Fruit fly (Drosophila melanogaster) whole organism, adult: ENCODE results near the gene CG3795.

ENCODE experiments used
- CG14711 ChIP-seq: fragments of 200-800 bp; sonication (Bioruptor generic); optimal IDR thresholded peaks from 2 replicates; lab custom pipeline; 2018; ENCODE audit warnings: missing biosample characterization, mild to moderate bottlenecking, missing genetic modification characterization, moderate library complexity
- CG5204 ChIP-seq: fragments of 200-800 bp; sonication (Bioruptor generic); optimal IDR thresholded peaks from 2 replicates; lab custom pipeline; 2016; ENCODE audit warnings: missing biosample characterization, missing genetic modification characterization
- CG7101 ChIP-seq: fragments of 200-800 bp; sonication (Bioruptor generic); optimal IDR thresholded peaks from 2 replicates; lab custom pipeline; 2018; ENCODE audit warnings: missing biosample characterization, mild to moderate bottlenecking, missing genetic modification characterization, moderate library complexity
- Crg-1 ChIP-seq: fragments of 200-800 bp; sonication (Bioruptor generic); optimal IDR thresholded peaks from 2 replicates; lab custom pipeline; 2016; ENCODE audit warnings: missing biosample characterization, missing genetic modification characterization
- Hr96 ChIP-seq: fragments of 200-800 bp; sonication (Bioruptor generic); optimal IDR thresholded peaks from 2 replicates; lab custom pipeline; 2016; ENCODE audit warnings: missing biosample characterization, missing genetic modification characterization
- cic ChIP-seq: fragments of 200-800 bp; sonication (Bioruptor generic); optimal IDR thresholded peaks from 2 replicates; lab custom pipeline; 2017; ENCODE audit warnings: missing biosample characterization, mild to moderate bottlenecking, missing genetic modification characterization, moderate library complexity
- kay ChIP-seq: fragments of 200-800 bp; sonication (Bioruptor generic); peaks from one replicate; lab custom pipeline; 2016; ENCODE audit warnings: missing biosample characterization, missing genetic modification characterization, borderline replicate concordance
- ovo ChIP-seq: fragments of 200-800 bp; sonication (Bioruptor generic); optimal IDR thresholded peaks from 2 replicates; lab custom pipeline; 2016; ENCODE audit warnings: missing biosample characterization, missing genetic modification characterization
- toe ChIP-seq: fragments of 200-800 bp; sonication (Bioruptor generic); optimal IDR thresholded peaks from 2 replicates; lab custom pipeline; 2016; ENCODE audit warnings: missing biosample characterization, missing genetic modification characterization

- TF ChIP-seq cic (GFP tag; lab: Kevin White, UChicago) (no peak), CG7101 (tag; lab: Kevin White, UChicago) (no peak), CG5204 (no peak), kay (GFP tag; lab: Kevin White, UChicago) (no peak), Crg-1 (GFP tag; lab: Kevin White, UChicago) (no peak), ovo (no peak), Hr96 (no peak), CG14711 (tag; lab: Kevin White, UChicago) (no peak), toe (no peak)
Observed at dm6 chrX:1686305-1686704, 23.7 kb downstream of the CG3795 start, which contains the start of gene b6.
